Fruit fly (Drosophila melanogaster): ENCODE results near the gene arx.

arx gene

dm6 chr3L:18898770-18899278, 2.5 kb downstream of the arx start, which contains the start of gene RpL26:
Gene RpL26, plus strand, starts transcription at chr3L:18898875.
- TF ChIP-seq ttk (optimal IDR thresholded peaks at IDR 0.05), result no peak
- no peak for TF ChIP-seq insv (optimal IDR thresholded peaks at IDR 0.05)
- TF ChIP-seq Sin3A (optimal IDR thresholded peaks at IDR 0.05), result no peak
- no peak for TF ChIP-seq psq (optimal IDR thresholded peaks at IDR 0.05)
- no peak for TF ChIP-seq Myc (optimal IDR thresholded peaks at IDR 0.05)
- TF ChIP-seq h (optimal IDR thresholded peaks at IDR 0.05), result no peak

- TF ChIP-seq insv (optimal IDR thresholded peaks at IDR 0.05), result no peak
- TF ChIP-seq Sin3A (optimal IDR thresholded peaks at IDR 0.05), result no peak
- TF ChIP-seq psq (optimal IDR thresholded peaks at IDR 0.05), result no peak
- TF ChIP-seq Myc (optimal IDR thresholded peaks at IDR 0.05), result no peak
- TF ChIP-seq h (optimal IDR thresholded peaks at IDR 0.05), result no peak
- no peak for TF ChIP-seq ttk (optimal IDR thresholded peaks at IDR 0.05)
Measured at dm6 chr3L:18898086-18898470, 3.3 kb downstream of the arx start, which contains the start of gene CG3902. Gene CG3902, minus strand, starts transcription at chr3L:18898293.

dm6 chr3L:18897459-18898085, 3.8 kb downstream of the arx start:
- TF ChIP-seq Myc (optimal IDR thresholded peaks at IDR 0.05) (no peak), psq (optimal IDR thresholded peaks at IDR 0.05) (no peak), insv (optimal IDR thresholded peaks at IDR 0.05) (no peak), Sin3A (optimal IDR thresholded peaks at IDR 0.05) (no peak), h (optimal IDR thresholded peaks at IDR 0.05) (no peak), ttk (optimal IDR thresholded peaks at IDR 0.05) (no peak)

- no peak for TF ChIP-seq Myc (optimal IDR thresholded peaks at IDR 0.05)
- TF ChIP-seq Sin3A (optimal IDR thresholded peaks at IDR 0.05), result no peak
- no peak for TF ChIP-seq ttk (optimal IDR thresholded peaks at IDR 0.05)
- TF ChIP-seq insv (optimal IDR thresholded peaks at IDR 0.05), result no peak
- TF ChIP-seq psq (optimal IDR thresholded peaks at IDR 0.05), result no peak
- TF ChIP-seq h (optimal IDR thresholded peaks at IDR 0.05), result no peak
Measured at dm6 chr3L:18896297-18896863, 5.0 kb downstream of the arx start.

- TF ChIP-seq Sin3A (optimal IDR thresholded peaks at IDR 0.05) (no peak), h (optimal IDR thresholded peaks at IDR 0.05) (no peak), ttk (optimal IDR thresholded peaks at IDR 0.05) (no peak), insv (optimal IDR thresholded peaks at IDR 0.05) (no peak)
Measured at dm6 chr3L:18895079-18895478, 6.3 kb downstream of the arx start.

- TF ChIP-seq insv (optimal IDR thresholded peaks at IDR 0.05), result no peak
- TF ChIP-seq Sin3A (optimal IDR thresholded peaks at IDR 0.05), result no peak
Measured at dm6 chr3L:18891986-18892385, 9.4 kb downstream of the arx start, which contains the start of gene NijB. Gene NijB, plus strand, starts transcription at chr3L:18892383.

dm6 chr3L:18890283-18891175, 10.8 kb downstream of the arx start, which contains the start of gene CG3961:
Gene CG3961, minus strand, starts transcription at chr3L:18890483.
- no peak for TF ChIP-seq Myc (optimal IDR thresholded peaks at IDR 0.05)
- no peak for TF ChIP-seq psq (optimal IDR thresholded peaks at IDR 0.05)
- no peak for TF ChIP-seq h (optimal IDR thresholded peaks at IDR 0.05)
- no peak for TF ChIP-seq Sin3A (optimal IDR thresholded peaks at IDR 0.05)
- TF ChIP-seq insv (optimal IDR thresholded peaks at IDR 0.05), result no peak
- no peak for TF ChIP-seq ttk (optimal IDR thresholded peaks at IDR 0.05)

dm6 chr3L:18889222-18889866, 12.0 kb downstream of the arx start:
- TF ChIP-seq h (optimal IDR thresholded peaks at IDR 0.05), result no peak

- TF ChIP-seq Myc (optimal IDR thresholded peaks at IDR 0.05) (no peak), ttk (optimal IDR thresholded peaks at IDR 0.05) (no peak), Sin3A (optimal IDR thresholded peaks at IDR 0.05) (no peak), psq (optimal IDR thresholded peaks at IDR 0.05) (no peak), h (optimal IDR thresholded peaks at IDR 0.05) (no peak), insv (optimal IDR thresholded peaks at IDR 0.05) (no peak)
Measured at dm6 chr3L:18881613-18882012, 19.7 kb downstream of the arx start.

dm6 chr3L:18872440-18872839, 28.9 kb downstream of the arx start, which contains the start of the genes Rad9 and Uggt:
Gene Rad9, minus strand, starts transcription at chr3L:18872553.
Gene Uggt, plus strand, starts transcription at chr3L:18872747.
- no peak for TF ChIP-seq psq (optimal IDR thresholded peaks at IDR 0.05)
- TF ChIP-seq Sin3A (optimal IDR thresholded peaks at IDR 0.05), result no peak
- no peak for TF ChIP-seq insv (optimal IDR thresholded peaks at IDR 0.05)
- TF ChIP-seq ttk (optimal IDR thresholded peaks at IDR 0.05), result no peak
- no peak for TF ChIP-seq Myc (optimal IDR thresholded peaks at IDR 0.05)
- no peak for TF ChIP-seq h (optimal IDR thresholded peaks at IDR 0.05)

dm6 chr3L:18870027-18870426, 31.3 kb downstream of the arx start, which contains the start of gene Blos3:
Gene Blos3, plus strand, starts transcription at chr3L:18870224.
- TF ChIP-seq Myc (optimal IDR thresholded peaks at IDR 0.05) (no peak), Sin3A (optimal IDR thresholded peaks at IDR 0.05) (no peak), insv (optimal IDR thresholded peaks at IDR 0.05) (no peak)
